Worm (Caenorhabditis elegans): ENCODE data around the gene clec-222.

The clec-222 gene

ce11 chrV:11314025-11314880 lies 43.1 kb downstream of the clec-222 start (continued):
- TF ChIP-seq F37B4.10 (GFP tag; IDR thresholded peaks at IDR 0.05) (peak; percentile 98; the same call in 1 of the 2 replicates), ets-4 (GFP tag; optimal IDR thresholded peaks at IDR 0.05) (peak; percentile 99), ztf-28 (GFP tag; IDR thresholded peaks at IDR 0.05) (peak; percentile 95), sdz-38 (tag; optimal IDR thresholded peaks at IDR 0.05) (peak; percentile 57)

ce11 chrV:11316801-11317200 lies 45.6 kb downstream of the clec-222 start, which contains the start of gene cutl-18:
TSS of gene cutl-18 (minus strand) at chrV:11316901.
- no peak for TF ChIP-seq madf-3 (GFP tag; IDR thresholded peaks at IDR 0.05)
- no peak for TF ChIP-seq ceh-58 (GFP tag; IDR thresholded peaks at IDR 0.05)

- TF ChIP-seq nhr-120 (GFP tag; IDR thresholded peaks at IDR 0.05): no peak
- TF ChIP-seq Y53F4B.3 (GFP tag; IDR thresholded peaks at IDR 0.05): no peak
- no peak for TF ChIP-seq bed-1 (GFP tag; IDR thresholded peaks at IDR 0.05)
- TF ChIP-seq rcor-1 (GFP tag; IDR thresholded peaks at IDR 0.05): no peak
- no peak for TF ChIP-seq F23B12.7 (tag; optimal IDR thresholded peaks at IDR 0.05; ENCODE audit: insufficient read depth)
- TF ChIP-seq B0336.3 (GFP tag; IDR thresholded peaks at IDR 0.05): no peak
- TF ChIP-seq lsl-1 (GFP tag; optimal IDR thresholded peaks at IDR 0.05): no peak
- no peak for TF ChIP-seq hrde-1 (tag; optimal IDR thresholded peaks at IDR 0.05; ENCODE audit: borderline replicate concordance)
- TF ChIP-seq T07F8.4 (tag; optimal IDR thresholded peaks at IDR 0.05): no peak
- TF ChIP-seq dpff-1 (tag; optimal IDR thresholded peaks at IDR 0.05): no peak
- TF ChIP-seq snpc-1.3 (tag; optimal IDR thresholded peaks at IDR 0.05; ENCODE audit: insufficient read depth): no peak
- TF ChIP-seq ets-4 (GFP tag; optimal IDR thresholded peaks at IDR 0.05): no peak
- TF ChIP-seq F57C9.4 (tag; optimal IDR thresholded peaks at IDR 0.05): no peak
- TF ChIP-seq K12H6.12 (tag; optimal IDR thresholded peaks at IDR 0.05): no peak
- no peak for TF ChIP-seq ztf-25 (GFP tag; IDR thresholded peaks at IDR 0.05)
- no peak for TF ChIP-seq T26A5.8 (tag; optimal IDR thresholded peaks at IDR 0.05)
These were observed 49.7 kb downstream of the clec-222 start for ce11 chrV:11320860-11321259.

DNA sequence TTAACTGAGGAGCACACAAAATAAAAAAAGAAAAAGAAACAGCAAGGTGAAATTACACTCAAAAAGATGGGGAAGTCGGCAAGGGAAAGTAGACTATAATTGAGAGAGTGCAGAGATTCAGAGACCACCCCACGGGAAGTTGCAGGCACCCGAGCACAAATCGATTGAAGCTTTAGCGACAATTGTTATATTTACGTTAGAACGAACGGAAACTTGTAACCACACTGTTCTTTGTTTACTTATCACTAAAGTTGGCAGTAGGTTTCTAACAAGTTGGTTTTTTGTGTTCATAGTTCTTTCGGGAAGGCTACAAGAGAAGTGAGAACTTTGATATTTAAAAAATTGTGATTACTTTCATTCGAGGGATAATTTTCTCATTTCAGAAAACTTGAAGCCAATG lies 50.6 kb downstream of the clec-222 start, which contains the start of gene F47G9.4:
Gene F47G9.4, minus strand, starts transcription at position 98 of the 400 bp plus-strand sequence.
- TF ChIP-seq dox-1 (GFP tag; IDR thresholded peaks at IDR 0.05) (no peak), nhr-80 (tag; optimal IDR thresholded peaks at IDR 0.05) (peak; percentile 39)

Measured in whole organism, young adult.